Fruit fly (Drosophila melanogaster) whole organism, prepupa: ENCODE measurements around the gene Trim9.

ENCODE experiments used
- Blimp-1 ChIP-seq: fragments of 200-800 bp; sonication (Bioruptor generic); optimal IDR thresholded peaks from 3 replicates; lab custom pipeline; 2017; ENCODE audit warnings: missing biosample characterization, missing genetic modification characterization, mild to moderate bottlenecking, moderate library complexity, missing genetic modification reagents
- CG10669 ChIP-seq: fragments of 200-800 bp; sonication (Bioruptor generic); optimal IDR thresholded peaks from 3 replicates; lab custom pipeline; 2018; ENCODE audit warnings: missing biosample characterization, mild to moderate bottlenecking, missing genetic modification characterization, moderate library complexity
- CG15336 ChIP-seq: fragments of 200-800 bp; sonication (Bioruptor generic); IDR thresholded peaks from 2 replicates; pipeline ENCODE4 v1.3.6; 2022; ENCODE audit warnings: missing biosample characterization, missing genetic modification characterization
- CG16779 ChIP-seq: fragments of 200-800 bp; sonication (Bioruptor generic); optimal IDR thresholded peaks from 3 replicates; lab custom pipeline; 2017; ENCODE audit warnings: missing biosample characterization, mild to moderate bottlenecking, missing genetic modification characterization
- CG3032 ChIP-seq: fragments of 200-800 bp; optimal IDR thresholded peaks from 2 replicates; lab custom pipeline; 2019; ENCODE audit warnings: missing biosample characterization, mild to moderate bottlenecking, missing genetic modification characterization, moderate library complexity
- CG31627 ChIP-seq: fragments of 200-800 bp; sonication (Bioruptor generic); optimal IDR thresholded peaks from 3 replicates; lab custom pipeline; 2016; ENCODE audit warnings: missing biosample characterization, missing genetic modification characterization
- CG32006 ChIP-seq: fragments of 200-800 bp; sonication (Bioruptor generic); optimal IDR thresholded peaks from 3 replicates; lab custom pipeline; 2017; ENCODE audit warnings: missing biosample characterization, mild to moderate bottlenecking, missing genetic modification characterization
- CG34406 ChIP-seq: fragments of 200-800 bp; sonication (Bioruptor generic); optimal IDR thresholded peaks from 3 replicates; lab custom pipeline; 2016; ENCODE audit warnings: missing biosample characterization, missing genetic modification characterization
- CG4318 ChIP-seq: fragments of 200-800 bp; sonication (Bioruptor generic); optimal IDR thresholded peaks from 3 replicates; lab custom pipeline; 2017; ENCODE audit warnings: missing biosample characterization, mild to moderate bottlenecking, missing genetic modification characterization
- CG6163 ChIP-seq: fragments of 200-800 bp; sonication (Bioruptor generic); IDR thresholded peaks from 3 replicates; pipeline ENCODE4 v1.3.6; 2022; ENCODE audit warnings: missing biosample characterization, missing genetic modification characterization
- CG6276 ChIP-seq: fragments of 200-800 bp; sonication (Bioruptor generic); optimal IDR thresholded peaks from 2 replicates; lab custom pipeline; 2017; ENCODE audit warnings: missing biosample characterization, mild to moderate bottlenecking, missing genetic modification characterization
- CG6792 ChIP-seq: fragments of 200-800 bp; sonication (Bioruptor generic); optimal IDR thresholded peaks from 3 replicates; lab custom pipeline; 2016; ENCODE audit warnings: missing biosample characterization, missing genetic modification characterization
- CG6808 ChIP-seq: fragments of 200-800 bp; sonication (Bioruptor generic); optimal IDR thresholded peaks from 3 replicates; lab custom pipeline; 2017; ENCODE audit warnings: missing biosample characterization, missing genetic modification characterization, mild to moderate bottlenecking, moderate library complexity, missing genetic modification reagents
- CG6854 ChIP-seq: fragments of 200-800 bp; sonication (Bioruptor generic); optimal IDR thresholded peaks from 2 replicates; lab custom pipeline; 2017; ENCODE audit warnings: missing biosample characterization, mild to moderate bottlenecking, missing genetic modification characterization
- CG7368 ChIP-seq: fragments of 200-800 bp; sonication (Bioruptor generic); optimal IDR thresholded peaks from 3 replicates; lab custom pipeline; 2016; ENCODE audit warnings: missing biosample characterization, missing genetic modification characterization
- CG8632 ChIP-seq: fragments of 200-800 bp; sonication (Bioruptor generic); optimal IDR thresholded peaks from 3 replicates; lab custom pipeline; 2016; ENCODE audit warnings: missing biosample characterization, missing genetic modification characterization
- CG9139 ChIP-seq: fragments of 200-800 bp; sonication (Bioruptor generic); optimal IDR thresholded peaks from 3 replicates; lab custom pipeline; 2017; ENCODE audit warnings: missing biosample characterization, mild to moderate bottlenecking, missing genetic modification characterization
- Eip75B ChIP-seq: fragments of 200-800 bp; sonication (Bioruptor generic); optimal IDR thresholded peaks from 3 replicates; lab custom pipeline; 2016; ENCODE audit warnings: missing biosample characterization, missing genetic modification characterization
- Eip93F ChIP-seq: fragments of 200-800 bp; sonication (Bioruptor generic); optimal IDR thresholded peaks from 2 replicates; lab custom pipeline; 2016; ENCODE audit warnings: missing biosample characterization, mild to moderate bottlenecking, missing genetic modification characterization
- Ets21C ChIP-seq: fragments of 200-800 bp; sonication (Bioruptor generic); optimal IDR thresholded peaks from 3 replicates; lab custom pipeline; 2016; ENCODE audit warnings: missing biosample characterization, missing genetic modification characterization
- Ets96B ChIP-seq: fragments of 200-800 bp; optimal IDR thresholded peaks from 2 replicates; lab custom pipeline; 2019; ENCODE audit warnings: missing biosample characterization, mild to moderate bottlenecking, missing genetic modification characterization, moderate library complexity
- Hr38 ChIP-seq: sonication (Bioruptor generic); optimal IDR thresholded peaks from 2 replicates; lab custom pipeline; 2016; ENCODE audit warnings: missing biosample characterization, missing genetic modification characterization
- Hr39 ChIP-seq: fragments of 200-800 bp; sonication (Bioruptor generic); optimal IDR thresholded peaks from 2 replicates; lab custom pipeline; 2016; ENCODE audit warnings: missing biosample characterization, missing genetic modification characterization
- Hr4 ChIP-seq: fragments of 200-800 bp; sonication (Bioruptor generic); optimal IDR thresholded peaks from 3 replicates; lab custom pipeline; 2016; ENCODE audit warnings: missing biosample characterization, missing genetic modification characterization
- Lpt ChIP-seq: fragments of 200-800 bp; sonication (Bioruptor generic); optimal IDR thresholded peaks from 3 replicates; lab custom pipeline; 2016; ENCODE audit warnings: missing biosample characterization, missing genetic modification characterization
- OdsH ChIP-seq: fragments of 200-800 bp; sonication (Bioruptor generic); optimal IDR thresholded peaks from 3 replicates; lab custom pipeline; 2016; ENCODE audit warnings: missing biosample characterization, missing genetic modification characterization
- Smox ChIP-seq: fragments of 200-800 bp; sonication (Bioruptor generic); optimal IDR thresholded peaks from 3 replicates; lab custom pipeline; 2016; ENCODE audit warnings: missing biosample characterization, missing genetic modification characterization
- Sox14 ChIP-seq: fragments of 200-800 bp; sonication (Bioruptor generic); optimal IDR thresholded peaks from 3 replicates; lab custom pipeline; 2016; ENCODE audit warnings: missing biosample characterization, missing genetic modification characterization
- Sox15 ChIP-seq: fragments of 200-800 bp; sonication (Bioruptor generic); optimal IDR thresholded peaks from 3 replicates; lab custom pipeline; 2016; ENCODE audit warnings: missing biosample characterization, missing genetic modification characterization
- achi ChIP-seq: fragments of 200-800 bp; sonication (Bioruptor generic); optimal IDR thresholded peaks from 3 replicates; lab custom pipeline; 2016; ENCODE audit warnings: missing biosample characterization, missing genetic modification characterization
- acj6 ChIP-seq: fragments of 200-800 bp; sonication (Bioruptor generic); optimal IDR thresholded peaks from 3 replicates; lab custom pipeline; 2016; ENCODE audit warnings: missing biosample characterization, missing genetic modification characterization
- cyc ChIP-seq: fragments of 200-800 bp; sonication (Bioruptor generic); optimal IDR thresholded peaks from 3 replicates; lab custom pipeline; 2016; ENCODE audit warnings: missing biosample characterization, missing genetic modification characterization
- dac ChIP-seq: fragments of 200-800 bp; sonication (Bioruptor generic); optimal IDR thresholded peaks from 2 replicates; lab custom pipeline; 2017; ENCODE audit warnings: missing biosample characterization, mild to moderate bottlenecking, missing genetic modification characterization
- dsx ChIP-seq: fragments of 200-800 bp; optimal IDR thresholded peaks from 3 replicates; lab custom pipeline; 2019; ENCODE audit warnings: missing biosample characterization, mild to moderate bottlenecking, missing genetic modification characterization, moderate library complexity; ENCODE audit not compliant: poor library complexity, severe bottlenecking
- eg ChIP-seq: fragments of 200-800 bp; sonication (Bioruptor generic); IDR thresholded peaks from 3 replicates; pipeline ENCODE4 v1.3.6; 2022; ENCODE audit warnings: missing biosample characterization, missing genetic modification characterization
- fd59A ChIP-seq: fragments of 200-800 bp; sonication (Bioruptor generic); optimal IDR thresholded peaks from 2 replicates; lab custom pipeline; 2017; ENCODE audit warnings: missing biosample characterization, mild to moderate bottlenecking, missing genetic modification characterization, missing genetic modification reagents
- fd85E ChIP-seq: fragments of 200-800 bp; sonication (Bioruptor generic); optimal IDR thresholded peaks from 3 replicates; lab custom pipeline; 2016; ENCODE audit warnings: missing biosample characterization, missing genetic modification characterization
- fkh ChIP-seq: fragments of 200-800 bp; sonication (Bioruptor generic); optimal IDR thresholded peaks from 3 replicates; lab custom pipeline; 2017; ENCODE audit warnings: missing biosample characterization, mild to moderate bottlenecking, missing genetic modification characterization, moderate library complexity
- lz ChIP-seq: fragments of 200-800 bp; sonication (Bioruptor generic); optimal IDR thresholded peaks from 3 replicates; lab custom pipeline; 2016; ENCODE audit warnings: missing biosample characterization, missing genetic modification characterization
- net ChIP-seq: fragments of 200-800 bp; sonication (Bioruptor generic); optimal IDR thresholded peaks from 3 replicates; lab custom pipeline; 2016; ENCODE audit warnings: missing biosample characterization, missing genetic modification characterization
- pdm3 ChIP-seq: fragments of 200-800 bp; sonication (Bioruptor generic); optimal IDR thresholded peaks from 3 replicates; lab custom pipeline; 2016; ENCODE audit warnings: missing biosample characterization, missing genetic modification characterization
- spab ChIP-seq: fragments of 200-800 bp; sonication (Bioruptor generic); optimal IDR thresholded peaks from 2 replicates; lab custom pipeline; 2017; ENCODE audit warnings: missing biosample characterization, mild to moderate bottlenecking, missing genetic modification characterization, missing genetic modification reagents
- ss ChIP-seq, 2 experiments: fragments of 200-800 bp; sonication (Bioruptor generic); optimal IDR thresholded peaks; 2 replicates in 1 of 2; 3 replicates in 1 of 2; lab custom pipeline; 2017 to 2018; ENCODE audit warnings: mild to moderate bottlenecking in 2 of 2, missing biosample characterization in 2 of 2, missing genetic modification characterization in 2 of 2, moderate library complexity in 1 of 2
- svp ChIP-seq: fragments of 200-800 bp; sonication (Bioruptor generic); peaks from one replicate; lab custom pipeline; 2016; ENCODE audit warnings: missing biosample characterization, missing genetic modification characterization
- topi ChIP-seq: fragments of 200-800 bp; sonication (Bioruptor generic); optimal IDR thresholded peaks from 3 replicates; lab custom pipeline; 2016; ENCODE audit warnings: missing biosample characterization, missing genetic modification characterization
- vri ChIP-seq: fragments of 200-800 bp; sonication (Bioruptor generic); optimal IDR thresholded peaks from 3 replicates; lab custom pipeline; 2016; ENCODE audit warnings: missing biosample characterization, mild to moderate bottlenecking, missing genetic modification characterization

Trim9 gene

dm6 chr2L:10661490-10662240, 117.0 kb downstream of the Trim9 start, which contains the start of gene CG31871 (continued):
- TF ChIP-seq ss (GFP tag; optimal IDR thresholded peaks at IDR 0.05; lab: Kevin White, UChicago), result peak; percentile 9 to 39
- TF ChIP-seq CG16779 (tag; lab: Kevin White, UChicago), result peak; percentile 17
- peak; percentile 93 for TF ChIP-seq eg (GFP tag; lab: Robert Waterston, UW)
- peak; percentile 70 for TF ChIP-seq CG6163 (GFP tag; lab: Robert Waterston, UW)
- TF ChIP-seq CG7368, result peak; percentile 50
- no peak for TF ChIP-seq topi (GFP tag; lab: Kevin White, UChicago)
- TF ChIP-seq Ets96B (tag; lab: Kevin White, UChicago), result peak; percentile 76
- TF ChIP-seq lz (GFP tag; lab: Kevin White, UChicago), result no peak
- peak; percentile 50 for TF ChIP-seq Eip75B (GFP tag; lab: Kevin White, UChicago)
- TF ChIP-seq cyc (GFP tag; lab: Kevin White, UChicago), result no peak
- TF ChIP-seq fkh (GFP tag; lab: Kevin White, UChicago), result peak; percentile 28
- peak; percentile 76 for TF ChIP-seq net (GFP tag; lab: Kevin White, UChicago)
- no peak for TF ChIP-seq Ets21C (GFP tag; lab: Kevin White, UChicago)
- no peak for TF ChIP-seq Sox15 (GFP tag; lab: Kevin White, UChicago)
- no peak for TF ChIP-seq Smox (GFP tag; lab: Kevin White, UChicago)
- peak; percentile 18 for TF ChIP-seq fd59A
- TF ChIP-seq CG4318 (GFP tag; lab: Kevin White, UChicago), result peak; percentile 88
- TF ChIP-seq spab (GFP tag; lab: Kevin White, UChicago), result peak; percentile 61
- peak; percentile 82 for TF ChIP-seq Hr4 (GFP tag; lab: Kevin White, UChicago)
- no peak for TF ChIP-seq Sox14
- no peak for TF ChIP-seq CG6854
- peak; percentile 29 for TF ChIP-seq Blimp-1 (GFP tag; lab: Kevin White, UChicago)
- peak; percentile 72 for TF ChIP-seq OdsH (GFP tag; lab: Kevin White, UChicago)
- peak; percentile 63 for TF ChIP-seq dac (GFP tag; lab: Kevin White, UChicago)
- peak; percentile 93 for TF ChIP-seq CG15336 (GFP tag; lab: Robert Waterston, UW)
- no peak for TF ChIP-seq CG31627
- peak; percentile 43 for TF ChIP-seq CG34406 (GFP tag; lab: Kevin White, UChicago)
- TF ChIP-seq CG6808 (GFP tag; lab: Kevin White, UChicago), result peak; percentile 31
- no peak for TF ChIP-seq fd85E (GFP tag; lab: Kevin White, UChicago)
- TF ChIP-seq vri (GFP tag; lab: Kevin White, UChicago), result no peak
- TF ChIP-seq Lpt (GFP tag; lab: Kevin White, UChicago), result peak; percentile 89
- no peak for TF ChIP-seq CG9139 (GFP tag; lab: Kevin White, UChicago)
- no peak for TF ChIP-seq Hr38 (GFP tag; lab: Kevin White, UChicago)

- no peak for TF ChIP-seq Eip93F (GFP tag; lab: Kevin White, UChicago)
- TF ChIP-seq fkh (GFP tag; lab: Kevin White, UChicago), result peak; percentile 54
- TF ChIP-seq CG6163 (GFP tag; lab: Robert Waterston, UW), result peak; percentile 93
- peak; percentile 70 for TF ChIP-seq Ets96B (tag; lab: Kevin White, UChicago)
- peak; percentile 67 for TF ChIP-seq Hr39 (GFP tag; lab: Kevin White, UChicago)
- TF ChIP-seq fd59A, result peak; percentile 56
- peak; percentile 58 for TF ChIP-seq CG3032 (tag; lab: Kevin White, UChicago)
- TF ChIP-seq CG8632 (GFP tag; lab: Kevin White, UChicago), result peak; percentile 57
- peak; percentile 43 for TF ChIP-seq spab (GFP tag; lab: Kevin White, UChicago)
- peak; percentile 52 for TF ChIP-seq lz (GFP tag; lab: Kevin White, UChicago)
- peak; percentile 80 for TF ChIP-seq acj6 (GFP tag; lab: Kevin White, UChicago)
- peak; percentile 38 for TF ChIP-seq CG16779 (tag; lab: Kevin White, UChicago)
- TF ChIP-seq dsx (GFP tag; lab: Kevin White, UChicago), result peak; percentile 61
- TF ChIP-seq CG34406 (GFP tag; lab: Kevin White, UChicago), result peak; percentile 71
- peak; percentile 54 for TF ChIP-seq topi (GFP tag; lab: Kevin White, UChicago)
- peak; percentile 88 for TF ChIP-seq Hr4 (GFP tag; lab: Kevin White, UChicago)
- TF ChIP-seq CG32006 (GFP tag; lab: Kevin White, UChicago), result peak; percentile 87
- TF ChIP-seq fd85E (GFP tag; lab: Kevin White, UChicago), result no peak
- TF ChIP-seq CG10669 (GFP tag; lab: Kevin White, UChicago), result peak; percentile 75
- peak; percentile 15 for TF ChIP-seq CG9139 (GFP tag; lab: Kevin White, UChicago)
- TF ChIP-seq dac (GFP tag; lab: Kevin White, UChicago), result peak; percentile 68
- peak; percentile 81 for TF ChIP-seq Eip75B (GFP tag; lab: Kevin White, UChicago)
- peak; percentile 80 for TF ChIP-seq achi (GFP tag; lab: Kevin White, UChicago)
- TF ChIP-seq pdm3 (GFP tag; lab: Kevin White, UChicago), result peak; percentile 86
- peak; percentile 66 for TF ChIP-seq CG6276
- peak; percentile 74 for TF ChIP-seq CG6792
- TF ChIP-seq svp (GFP tag; lab: Kevin White, UChicago), result peak; percentile 68
Measured at dm6 chr2L:10665603-10666002, 120.9 kb downstream of the Trim9 start.
